Fruit fly (Drosophila melanogaster) whole organism, wandering third instar larva: ENCODE results near the gene ind.

Experiments
- Abd-B ChIP-seq: fragments of >200 bp; optimal IDR thresholded peaks from 2 replicates; lab custom pipeline; 2017; ENCODE audit warnings: missing biosample characterization, missing genetic modification characterization
- CG9705 ChIP-seq: fragments of 200-800 bp; sonication (Bioruptor generic); optimal IDR thresholded peaks from 2 replicates; lab custom pipeline; 2018; ENCODE audit warnings: missing biosample characterization, mild to moderate bottlenecking, missing genetic modification characterization
- CrebA ChIP-seq: fragments of 200-800 bp; sonication (Bioruptor generic); optimal IDR thresholded peaks from 2 replicates; lab custom pipeline; 2016; ENCODE audit warnings: missing biosample characterization, mild to moderate bottlenecking, missing genetic modification characterization, borderline replicate concordance
- Dif ChIP-seq: fragments of 200-275, 200-300 bp; sonication (Bioruptor generic); optimal IDR thresholded peaks from 2 replicates; lab custom pipeline; 2018; ENCODE audit warnings: missing biosample characterization, missing genetic modification characterization; ENCODE audit not compliant: partially characterized antibody
- GATAd ChIP-seq: sonication (Bioruptor generic); optimal IDR thresholded peaks from 2 replicates; lab custom pipeline; 2016; ENCODE audit warnings: missing biosample characterization, missing genetic modification characterization
- HLH106 ChIP-seq: fragments of 200-800 bp; optimal IDR thresholded peaks from 3 replicates; lab custom pipeline; 2019; ENCODE audit warnings: missing biosample characterization, mild to moderate bottlenecking, missing genetic modification characterization, moderate library complexity
- Hnf4 ChIP-seq: fragments of 200-800 bp; sonication (Bioruptor generic); optimal IDR thresholded peaks from 2 replicates; lab custom pipeline; 2016; ENCODE audit warnings: missing biosample characterization, mild to moderate bottlenecking, missing genetic modification characterization
- Hr78 ChIP-seq: fragments of >200 bp; optimal IDR thresholded peaks from 2 replicates; lab custom pipeline; 2017; ENCODE audit warnings: missing biosample characterization, missing genetic modification characterization
- Mio ChIP-seq: sonication (Bioruptor generic); optimal IDR thresholded peaks from 2 replicates; lab custom pipeline; 2016; ENCODE audit warnings: missing biosample characterization, missing genetic modification characterization
- Myc ChIP-seq: fragments of >200 bp; optimal IDR thresholded peaks from 2 replicates; lab custom pipeline; 2017
- N ChIP-seq: fragments of >200 bp; optimal IDR thresholded peaks from 2 replicates; lab custom pipeline; 2018; ENCODE audit warnings: missing biosample characterization, missing external identifiers, missing genetic modification characterization
- OdsH ChIP-seq: fragments of 200-800 bp; sonication (Bioruptor generic); optimal IDR thresholded peaks from 2 replicates; lab custom pipeline; 2016; ENCODE audit warnings: missing biosample characterization, mild to moderate bottlenecking, missing genetic modification characterization
- Rel ChIP-seq, 2 experiments: fragments of 200-800 bp; sonication (Bioruptor generic) in 1 of 2; optimal IDR thresholded peaks; 2 replicates in 1 of 2; 3 replicates in 1 of 2; lab custom pipeline; 2016 to 2019; ENCODE audit warnings: mild to moderate bottlenecking in 2 of 2, missing biosample characterization in 2 of 2, missing genetic modification characterization in 2 of 2, moderate library complexity in 1 of 2
- Sp1 ChIP-seq: fragments of 200-800 bp; sonication (Bioruptor generic); optimal IDR thresholded peaks from 3 replicates; lab custom pipeline; 2019; ENCODE audit warnings: missing biosample characterization, mild to moderate bottlenecking, missing genetic modification characterization, moderate library complexity
- Vsx2 ChIP-seq: fragments of 200-300, 225-300 bp; sonication (Bioruptor generic); optimal IDR thresholded peaks from 2 replicates; lab custom pipeline; 2018; ENCODE audit warnings: missing biosample characterization, missing genetic modification characterization; ENCODE audit not compliant: partially characterized antibody
- br ChIP-seq: fragments of 200-800 bp; sonication (Bioruptor generic); optimal IDR thresholded peaks from 2 replicates; lab custom pipeline; 2016; ENCODE audit warnings: missing biosample characterization, missing genetic modification characterization
- brk ChIP-seq: fragments of 200-800 bp; sonication (Bioruptor generic); optimal IDR thresholded peaks from 2 replicates; lab custom pipeline; 2016; ENCODE audit warnings: missing biosample characterization, mild to moderate bottlenecking, missing genetic modification characterization
- dl ChIP-seq, 2 experiments: fragments of 175-275, 200-275 bp in 1 of 2; fragments of 200-275 bp in 1 of 2; sonication (Bioruptor generic); optimal IDR thresholded peaks; lab custom pipeline; 2018; ENCODE audit warnings: mild to moderate bottlenecking in 2 of 2, missing biosample characterization in 2 of 2, missing genetic modification characterization in 2 of 2, moderate library complexity in 2 of 2; ENCODE audit not compliant: partially characterized antibody in 2 of 2, insufficient read depth in 1 of 2
- dmrt93B ChIP-seq: fragments of 200-800 bp; sonication (Bioruptor generic); optimal IDR thresholded peaks from 2 replicates; lab custom pipeline; 2018; ENCODE audit warnings: missing biosample characterization, mild to moderate bottlenecking, missing genetic modification characterization
- ey ChIP-seq: fragments of 200-800 bp; sonication (Bioruptor generic); optimal IDR thresholded peaks from 2 replicates; lab custom pipeline; 2016; ENCODE audit warnings: missing biosample characterization, missing genetic modification characterization
- foxo ChIP-seq, 2 experiments: fragments of 200-800 bp; sonication (Bioruptor generic); optimal IDR thresholded peaks; 2 replicates in 1 of 2; 3 replicates in 1 of 2; lab custom pipeline; 2016 to 2017; ENCODE audit warnings: missing biosample characterization in 2 of 2, missing genetic modification characterization in 2 of 2
- fru ChIP-seq: fragments of 200-800 bp; sonication (Bioruptor generic); optimal IDR thresholded peaks from 3 replicates; lab custom pipeline; 2016; ENCODE audit warnings: missing biosample characterization, mild to moderate bottlenecking, missing genetic modification characterization
- h ChIP-seq: fragments of 200-800 bp; sonication (Bioruptor generic); optimal IDR thresholded peaks from 3 replicates; lab custom pipeline; 2016; ENCODE audit warnings: missing biosample characterization, mild to moderate bottlenecking, missing genetic modification characterization
- jim ChIP-seq: fragments of 175-275, 200-325 bp; sonication (Bioruptor generic); optimal IDR thresholded peaks from 2 replicates; lab custom pipeline; 2016; ENCODE audit warnings: missing biosample characterization, mild to moderate bottlenecking, missing genetic modification characterization
- lola ChIP-seq: fragments of >200 bp; optimal IDR thresholded peaks from 2 replicates; lab custom pipeline; 2017; ENCODE audit warnings: missing biosample characterization, missing genetic modification characterization
- pan ChIP-seq: fragments of >200 bp; optimal IDR thresholded peaks from 2 replicates; lab custom pipeline; 2017
- psq ChIP-seq: fragments of 200-800 bp; sonication (Bioruptor generic); optimal IDR thresholded peaks from 3 replicates; lab custom pipeline; 2017; ENCODE audit warnings: missing biosample characterization, mild to moderate bottlenecking, missing genetic modification characterization, moderate library complexity
- rgr ChIP-seq: fragments of 200-800 bp; sonication (Bioruptor generic); optimal IDR thresholded peaks from 3 replicates; lab custom pipeline; 2016; ENCODE audit warnings: missing biosample characterization, mild to moderate bottlenecking, missing genetic modification characterization
- sage ChIP-seq: fragments of 200-800 bp; sonication (Bioruptor generic); optimal IDR thresholded peaks from 2 replicates; lab custom pipeline; 2016; ENCODE audit warnings: missing biosample characterization, mild to moderate bottlenecking, missing genetic modification characterization
- sv ChIP-seq: fragments of 200-800 bp; sonication (Bioruptor generic); optimal IDR thresholded peaks from 3 replicates; lab custom pipeline; 2016; ENCODE audit warnings: missing biosample characterization, missing genetic modification characterization
- tai ChIP-seq: sonication (Bioruptor generic); optimal IDR thresholded peaks from 2 replicates; lab custom pipeline; 2016; ENCODE audit warnings: missing biosample characterization, missing genetic modification characterization
- usp ChIP-seq: fragments of >200 bp; optimal IDR thresholded peaks from 2 replicates; lab custom pipeline; 2017; ENCODE audit warnings: missing biosample characterization, missing genetic modification characterization
- woc ChIP-seq: sonication (Bioruptor generic); optimal IDR thresholded peaks from 2 replicates; lab custom pipeline; 2016; ENCODE audit warnings: missing biosample characterization, mild to moderate bottlenecking, missing genetic modification characterization

Gene ind

DNA sequence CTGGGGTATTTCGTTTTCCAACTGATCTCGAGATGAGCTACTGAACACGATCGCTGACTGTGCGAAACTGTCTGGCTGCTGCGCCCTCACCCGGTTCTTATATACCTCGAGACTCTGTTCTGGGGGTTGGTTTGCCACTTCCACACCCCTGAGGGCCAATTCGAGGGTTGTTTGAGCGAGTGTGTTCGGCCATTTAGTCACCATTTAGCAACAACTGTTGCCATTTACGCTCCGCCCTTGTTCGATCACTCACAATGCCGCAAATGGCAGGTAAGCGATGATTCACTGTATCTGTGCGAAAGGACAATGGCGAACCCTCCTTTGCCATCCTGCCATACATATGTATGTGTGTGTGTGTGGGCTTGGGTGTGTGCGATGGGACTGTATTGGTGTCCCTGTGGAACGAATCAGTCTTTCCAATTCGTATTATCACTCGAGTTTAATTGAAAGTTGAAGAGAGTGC lies at the start of gene ind:
Gene ind, minus strand, starts transcription at position 51 of the 463 bp plus-strand sequence.
- TF ChIP-seq fru (GFP tag; lab: Kevin White, UChicago) (no peak), h (GFP tag; lab: Kevin White, UChicago) (no peak), CG9705 (GFP tag; lab: Kevin White, UChicago) (no peak), sv (GFP tag; lab: Kevin White, UChicago) (no peak)

DNA sequence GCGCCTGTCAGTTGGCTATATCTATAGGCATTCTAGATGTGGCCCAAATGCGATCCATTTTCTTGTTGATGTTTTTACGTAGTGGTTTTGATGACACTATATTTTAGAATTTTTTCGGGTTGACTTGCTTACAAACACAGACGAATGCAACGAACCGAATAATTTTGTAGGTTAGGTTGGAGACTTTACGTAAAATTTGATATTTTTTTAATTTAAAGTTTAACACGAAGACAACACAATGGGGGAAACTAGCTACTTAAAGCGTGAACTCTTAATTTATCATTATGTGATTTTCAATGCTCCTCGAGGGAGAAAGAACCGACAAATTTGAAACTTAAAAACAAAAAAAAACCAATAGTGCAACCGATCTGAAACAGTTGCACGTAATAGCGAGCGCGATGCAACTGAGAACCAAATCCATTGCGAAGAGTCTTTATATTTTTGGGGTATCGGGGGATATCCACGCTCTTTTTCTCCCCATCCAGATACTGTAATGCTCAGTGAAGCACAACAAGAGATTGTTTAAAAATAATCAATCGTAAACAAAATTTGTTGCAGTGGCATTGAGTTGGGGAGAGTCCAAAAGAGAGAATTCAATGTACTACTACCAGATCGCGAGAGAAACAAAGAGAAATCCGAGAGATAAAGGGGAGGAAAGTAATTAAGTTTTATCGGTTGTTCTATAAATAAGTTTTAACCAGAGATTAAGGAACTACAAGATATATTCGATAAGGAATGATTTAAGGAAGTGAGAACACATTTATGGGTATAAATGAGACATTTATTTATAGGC lies 46.4 kb upstream of the ind start:
- TF ChIP-seq Rel (GFP tag; optimal IDR thresholded peaks at IDR 0.05; lab: Kevin White, UChicago) (no peak), Rel (tag; optimal IDR thresholded peaks at IDR 0.05; lab: Kevin White, UChicago) (no peak), jim (no peak), Mio (no peak), dmrt93B (no peak), GATAd (GFP tag; lab: Kevin White, UChicago) (no peak), brk (no peak), ey (GFP tag; lab: Kevin White, UChicago) (no peak), N (GFP tag; lab: Kevin White, UChicago) (no peak), Sp1 (GFP tag; lab: Kevin White, UChicago) (no peak), foxo (GFP tag; optimal IDR thresholded peaks at IDR 0.05; lab: Kevin White, UChicago) (no peak), br (GFP tag; lab: Kevin White, UChicago) (no peak), tai (no peak), Vsx2 (GFP tag; lab: Kevin White, UChicago) (no peak), CrebA (no peak), Myc (no peak), h (GFP tag; lab: Kevin White, UChicago) (no peak), lola (GFP tag; lab: Kevin White, UChicago) (no peak), dl (GFP tag; optimal IDR thresholded peaks at IDR 0.05; lab: Kevin White, UChicago; ENCODE audit: insufficient read depth in 1 of 2, partially characterized antibody in 2 of 2) (no peak), usp (GFP tag; lab: Kevin White, UChicago) (no peak)

DNA sequence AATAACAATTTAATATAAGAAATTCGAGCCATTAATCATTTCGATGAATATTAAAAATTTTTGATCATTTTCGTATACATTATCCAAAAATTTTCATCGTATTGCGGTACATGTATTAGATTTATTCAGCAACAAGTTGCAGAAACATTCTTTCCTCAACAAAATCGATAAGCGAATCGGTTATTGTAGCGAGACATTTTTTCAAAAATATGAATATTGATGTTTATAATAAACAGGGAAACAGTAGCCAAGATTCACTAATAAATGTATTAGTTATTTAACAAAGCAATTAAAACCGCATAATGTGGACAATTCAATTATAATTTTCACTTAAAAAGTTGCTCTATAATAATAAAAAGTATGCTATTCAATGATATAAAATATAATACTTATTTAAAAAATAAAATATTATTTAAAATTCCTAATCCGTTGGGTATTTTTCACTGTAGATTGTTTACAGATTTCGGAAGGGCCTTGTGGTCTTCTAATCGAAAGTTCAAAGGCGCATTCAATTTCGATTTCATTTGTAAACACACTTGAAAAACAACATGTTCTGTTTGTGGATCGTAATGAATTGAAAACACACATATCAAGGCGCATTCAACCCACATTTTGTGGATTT lies 45.5 kb upstream of the ind start:
- TF ChIP-seq HLH106 (tag; lab: Kevin White, UChicago) = no peak
- TF ChIP-seq brk = no peak
- TF ChIP-seq Rel (GFP tag; optimal IDR thresholded peaks at IDR 0.05; lab: Kevin White, UChicago) = no peak
- no peak for TF ChIP-seq Rel (tag; optimal IDR thresholded peaks at IDR 0.05; lab: Kevin White, UChicago)
- TF ChIP-seq h (GFP tag; lab: Kevin White, UChicago) = no peak
- no peak for TF ChIP-seq dmrt93B
- TF ChIP-seq Hnf4 (GFP tag; lab: Kevin White, UChicago) = no peak
- no peak for TF ChIP-seq Hr78 (GFP tag; lab: Kevin White, UChicago)
- TF ChIP-seq Dif (GFP tag; lab: Kevin White, UChicago) = no peak
- TF ChIP-seq pan = no peak
- TF ChIP-seq lola (GFP tag; lab: Kevin White, UChicago) = no peak
- no peak for TF ChIP-seq N (GFP tag; lab: Kevin White, UChicago)
- TF ChIP-seq br (GFP tag; lab: Kevin White, UChicago) = no peak
- no peak for TF ChIP-seq Myc
- no peak for TF ChIP-seq tai
- no peak for TF ChIP-seq jim

DNA sequence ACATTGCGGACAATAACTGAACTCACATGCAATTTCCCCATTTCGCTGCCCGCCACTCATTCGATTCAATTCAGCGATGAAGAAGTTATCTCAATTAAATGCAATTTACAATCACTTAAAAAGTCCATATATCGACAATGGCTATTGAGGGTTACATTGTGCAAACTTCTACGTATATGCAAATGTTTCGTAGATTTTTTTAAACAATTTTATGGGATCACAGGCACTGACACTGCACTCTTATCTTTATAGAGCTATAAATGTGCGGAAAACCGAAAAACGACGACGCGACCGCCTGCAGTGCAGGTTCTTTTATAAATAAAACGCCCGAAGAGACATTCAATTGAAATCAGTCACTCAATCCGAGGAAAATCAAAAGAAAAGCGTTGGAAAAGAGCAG lies 44.6 kb upstream of the ind start:
- TF ChIP-seq Mio (no peak), jim (no peak), foxo (GFP tag; optimal IDR thresholded peaks at IDR 0.05; lab: Kevin White, UChicago) (no peak), sage (no peak), sv (GFP tag; lab: Kevin White, UChicago) (no peak), Myc (no peak), GATAd (GFP tag; lab: Kevin White, UChicago) (no peak), OdsH (no peak), lola (GFP tag; lab: Kevin White, UChicago) (no peak), fru (GFP tag; lab: Kevin White, UChicago) (no peak), Rel (GFP tag; optimal IDR thresholded peaks at IDR 0.05; lab: Kevin White, UChicago) (no peak), Rel (tag; optimal IDR thresholded peaks at IDR 0.05; lab: Kevin White, UChicago) (no peak), Dif (GFP tag; lab: Kevin White, UChicago) (no peak), psq (GFP tag; lab: Kevin White, UChicago) (no peak), Abd-B (GFP tag; lab: Kevin White, UChicago) (no peak), Vsx2 (GFP tag; lab: Kevin White, UChicago) (no peak), br (GFP tag; lab: Kevin White, UChicago) (no peak), brk (no peak), rgr (GFP tag; lab: Kevin White, UChicago) (no peak), woc (no peak), Sp1 (GFP tag; lab: Kevin White, UChicago) (no peak)
